Fruit fly (Drosophila melanogaster): ENCODE results near the gene CG12290.

- TF ChIP-seq psq (GFP tag; optimal IDR thresholded peaks at IDR 0.05): no peak
- no peak for TF ChIP-seq OdsH (GFP tag; optimal IDR thresholded peaks at IDR 0.05)
- TF ChIP-seq sage (GFP tag; optimal IDR thresholded peaks at IDR 0.05): no peak
- TF ChIP-seq N (GFP tag; optimal IDR thresholded peaks at IDR 0.05): no peak
- TF ChIP-seq HLH106 (tag; optimal IDR thresholded peaks at IDR 0.05): no peak
- TF ChIP-seq usp (GFP tag; optimal IDR thresholded peaks at IDR 0.05): no peak
- TF ChIP-seq lola (GFP tag; optimal IDR thresholded peaks at IDR 0.05): no peak
- TF ChIP-seq Abd-B (GFP tag; optimal IDR thresholded peaks at IDR 0.05): no peak
- no peak for TF ChIP-seq dmrt93B (GFP tag; optimal IDR thresholded peaks at IDR 0.05)
- no peak for TF ChIP-seq pan (optimal IDR thresholded peaks at IDR 0.05)
- no peak for TF ChIP-seq fru (GFP tag; optimal IDR thresholded peaks at IDR 0.05)
These were observed 3.4 kb upstream of the CG12290 start for dm6 chr3R:26226506-26227277.

Data from whole organism, wandering third instar larva.